Fruit fly (Drosophila melanogaster) whole organism, embryonic: ENCODE data around the gene dgt2.

Experiments used
- Adf1 ChIP-seq: fragments of 200-800 bp; sonication (Bioruptor generic); IDR thresholded peaks from 2 replicates; pipeline ENCODE4 v1.3.6; 2022; ENCODE audit warnings: missing biosample characterization, missing genetic modification characterization
- B-H1 ChIP-seq: fragments of 200-800 bp; sonication (Bioruptor generic); IDR thresholded peaks from 3 replicates; pipeline ENCODE4 v1.3.6; 2022; ENCODE audit warnings: missing biosample characterization, missing genetic modification characterization
- CG10147 ChIP-seq: fragments of 200-800 bp; sonication (Bioruptor generic); optimal IDR thresholded peaks from 2 replicates; lab custom pipeline; 2019; ENCODE audit warnings: missing biosample characterization, mild to moderate bottlenecking, missing genetic modification characterization, moderate library complexity
- CG10321 ChIP-seq: fragments of 200-800 bp; sonication (Bioruptor generic); IDR thresholded peaks from 2 replicates; pipeline ENCODE4 v1.3.6; 2022; ENCODE audit warnings: missing biosample characterization, missing genetic modification characterization
- CG10366 ChIP-seq: fragments of 200-800 bp; sonication (Bioruptor generic); IDR thresholded peaks from 2 replicates; pipeline ENCODE4 v1.3.6; 2022; ENCODE audit warnings: missing biosample characterization, missing genetic modification characterization
- CG11247 ChIP-seq: fragments of 200-800 bp; sonication (Bioruptor generic); IDR thresholded peaks from 2 replicates; pipeline ENCODE4 v1.3.6; 2022; ENCODE audit warnings: missing biosample characterization, missing genetic modification characterization
- CG11723 ChIP-seq: fragments of 200-800 bp; sonication (Bioruptor generic); optimal IDR thresholded peaks from 2 replicates; lab custom pipeline; 2017; ENCODE audit warnings: missing biosample characterization, mild to moderate bottlenecking, missing genetic modification characterization
- CG12155 ChIP-seq: fragments of 200-800 bp; sonication (Bioruptor generic); optimal IDR thresholded peaks from 3 replicates; lab custom pipeline; 2016; ENCODE audit warnings: missing biosample characterization, missing genetic modification characterization
- CG13296 ChIP-seq: fragments of 200-800 bp; sonication (Bioruptor generic); optimal IDR thresholded peaks from 3 replicates; lab custom pipeline; 2018; ENCODE audit warnings: missing biosample characterization, mild to moderate bottlenecking, missing genetic modification characterization
- CG13894 ChIP-seq: fragments of 200-800 bp; sonication (Bioruptor generic); optimal IDR thresholded peaks from 3 replicates; lab custom pipeline; 2018; ENCODE audit warnings: missing biosample characterization, mild to moderate bottlenecking, missing genetic modification characterization, moderate library complexity
- CG17829 ChIP-seq: fragments of 200-800 bp; optimal IDR thresholded peaks from 2 replicates; lab custom pipeline; 2019; ENCODE audit warnings: missing biosample characterization, mild to moderate bottlenecking, missing genetic modification characterization, moderate library complexity
- CG18599 ChIP-seq: fragments of 200-800 bp; sonication (Bioruptor generic); optimal IDR thresholded peaks from 3 replicates; lab custom pipeline; 2017; ENCODE audit warnings: missing biosample characterization, missing genetic modification characterization, mild to moderate bottlenecking, moderate library complexity, missing genetic modification reagents
- CG2116 ChIP-seq: fragments of 200-800 bp; sonication (Bioruptor generic); optimal IDR thresholded peaks from 3 replicates; lab custom pipeline; 2018; ENCODE audit warnings: missing biosample characterization, mild to moderate bottlenecking, missing genetic modification characterization
- CG2199 ChIP-seq: fragments of 200-800 bp; sonication (Bioruptor generic); IDR thresholded peaks from 3 replicates; pipeline ENCODE4 v1.3.6; 2022; ENCODE audit warnings: missing biosample characterization, missing genetic modification characterization
- CG31365 ChIP-seq: fragments of 200-800 bp; sonication (Bioruptor generic); optimal IDR thresholded peaks from 2 replicates; lab custom pipeline; 2018; ENCODE audit warnings: missing biosample characterization, mild to moderate bottlenecking, missing genetic modification characterization
- CG4282 ChIP-seq: fragments of 200-800 bp; sonication (Bioruptor generic); optimal IDR thresholded peaks from 2 replicates; lab custom pipeline; 2016; ENCODE audit warnings: missing biosample characterization, missing genetic modification characterization
- CG5953 ChIP-seq: fragments of 200-800 bp; sonication (Bioruptor generic); IDR thresholded peaks from 2 replicates; pipeline ENCODE4 v1.3.6; 2022; ENCODE audit warnings: missing biosample characterization, missing genetic modification characterization
- CG7372 ChIP-seq: fragments of 200-800 bp; sonication (Bioruptor generic); IDR thresholded peaks from 2 replicates; pipeline ENCODE4 v1.3.6; 2022; ENCODE audit warnings: missing biosample characterization, missing genetic modification characterization
- CG8765 ChIP-seq: fragments of 200-800 bp; sonication (Bioruptor generic); IDR thresholded peaks from 2 replicates; pipeline ENCODE4 v1.3.6; 2022; ENCODE audit warnings: missing biosample characterization, missing genetic modification characterization
- CG9932 ChIP-seq: fragments of 200-800 bp; sonication (Bioruptor generic); IDR thresholded peaks from 2 replicates; pipeline ENCODE4 v1.3.6; 2022; ENCODE audit warnings: missing biosample characterization, missing genetic modification characterization
- Chrac-16 ChIP-seq: fragments of 200-800 bp; sonication (Bioruptor generic); optimal IDR thresholded peaks from 3 replicates; lab custom pipeline; 2016; ENCODE audit warnings: missing biosample characterization, missing genetic modification characterization
- Dp ChIP-seq: fragments of 200-800 bp; sonication (Bioruptor generic); optimal IDR thresholded peaks from 2 replicates; lab custom pipeline; 2018; ENCODE audit warnings: missing biosample characterization, mild to moderate bottlenecking, missing genetic modification characterization, moderate library complexity
- E2f1 ChIP-seq: fragments of 200-800 bp; sonication (Bioruptor generic); IDR thresholded peaks from 2 replicates; pipeline ENCODE4 v1.3.6; 2022; ENCODE audit warnings: missing biosample characterization, missing genetic modification characterization
- Elba2 ChIP-seq: fragments of 200-800 bp; sonication (Bioruptor generic); optimal IDR thresholded peaks from 3 replicates; lab custom pipeline; 2016; ENCODE audit warnings: missing biosample characterization, missing genetic modification characterization
- Jarid2 ChIP-seq: fragments of 200-800 bp; sonication (Bioruptor generic); optimal IDR thresholded peaks from 3 replicates; lab custom pipeline; 2017; ENCODE audit warnings: mild to moderate bottlenecking, missing biosample characterization, missing genetic modification reagents, missing genetic modification characterization
- Kr ChIP-seq: fragments of 200-800 bp; sonication (Bioruptor generic); optimal IDR thresholded peaks from 2 replicates; lab custom pipeline; 2017; ENCODE audit warnings: missing biosample characterization, mild to moderate bottlenecking, missing genetic modification characterization
- Max ChIP-seq: fragments of 200-800 bp; sonication (Bioruptor generic); optimal IDR thresholded peaks from 2 replicates; lab custom pipeline; 2016; ENCODE audit warnings: missing biosample characterization, mild to moderate bottlenecking, missing genetic modification characterization
- NFAT ChIP-seq: fragments of 200-800 bp; sonication (Bioruptor generic); IDR thresholded peaks from 2 replicates; pipeline ENCODE4 v1.3.6; 2022; ENCODE audit warnings: missing biosample characterization, missing genetic modification characterization
- Rx ChIP-seq: fragments of 200-800 bp; sonication (Bioruptor generic); IDR thresholded peaks from 2 replicates; pipeline ENCODE4 v1.3.6; 2022; ENCODE audit warnings: missing biosample characterization, missing genetic modification characterization
- Sox100B ChIP-seq: fragments of 200-800 bp; sonication (Bioruptor generic); optimal IDR thresholded peaks from 3 replicates; lab custom pipeline; 2018; ENCODE audit warnings: missing biosample characterization, mild to moderate bottlenecking, missing genetic modification characterization
- Sry-δ ChIP-seq: fragments of 200-800 bp; sonication (Bioruptor generic); optimal IDR thresholded peaks from 2 replicates; lab custom pipeline; 2016; ENCODE audit warnings: missing biosample characterization, missing genetic modification characterization
- Taf1 ChIP-seq: fragments of 200-800 bp; sonication (Bioruptor generic); IDR thresholded peaks from 2 replicates; pipeline ENCODE4 v1.3.6; 2022; ENCODE audit warnings: missing biosample characterization, missing genetic modification characterization
- bbx ChIP-seq: fragments of 200-800 bp; sonication (Bioruptor generic); IDR thresholded peaks from 2 replicates; pipeline ENCODE4 v1.3.6; 2022; ENCODE audit warnings: missing biosample characterization, missing genetic modification characterization; ENCODE audit not compliant: partially characterized antibody
- cato ChIP-seq: fragments of 200-800 bp; sonication (Bioruptor generic); optimal IDR thresholded peaks from 2 replicates; lab custom pipeline; 2016; ENCODE audit warnings: missing biosample characterization, missing genetic modification characterization, borderline replicate concordance
- croc ChIP-seq: fragments of 200-800 bp; sonication (Bioruptor generic); conservative IDR thresholded peaks from 3 replicates; pipeline ENCODE4 v1.3.6; 2022; ENCODE audit warnings: missing biosample characterization, missing genetic modification characterization
- crol ChIP-seq: fragments of 200-800 bp; sonication (Bioruptor generic); IDR thresholded peaks from 2 replicates; pipeline ENCODE4 v1.3.6; 2022; ENCODE audit warnings: missing biosample characterization, missing genetic modification characterization
- cwo ChIP-seq: fragments of 200-800 bp; sonication (Bioruptor generic); optimal IDR thresholded peaks from 3 replicates; lab custom pipeline; 2017; ENCODE audit warnings: missing biosample characterization, missing genetic modification characterization, mild to moderate bottlenecking, moderate library complexity, missing genetic modification reagents
- dati ChIP-seq: fragments of 200-800 bp; sonication (Bioruptor generic); IDR thresholded peaks from 2 replicates; pipeline ENCODE4 v1.3.6; 2022; ENCODE audit warnings: missing biosample characterization, missing genetic modification characterization
- dmrt99B ChIP-seq: fragments of 200-800 bp; sonication (Bioruptor generic); optimal IDR thresholded peaks from 2 replicates; lab custom pipeline; 2018; ENCODE audit warnings: missing biosample characterization, mild to moderate bottlenecking, missing genetic modification characterization, moderate library complexity
- hkb ChIP-seq, 2 experiments: fragments of 200-800 bp in 1 of 2; fragments of >200 bp in 1 of 2; sonication (Bioruptor generic) in 1 of 2; IDR thresholded peaks in 1 of 2; optimal IDR thresholded peaks in 1 of 2; 2 replicates each; pipeline versions ENCODE4 v1.3.6 to Lab custom; 2017 to 2022; ENCODE audit warnings: missing biosample characterization in 1 of 2, missing genetic modification characterization in 1 of 2
- lbe ChIP-seq: fragments of 200-800 bp; sonication (Bioruptor generic); optimal IDR thresholded peaks from 2 replicates; lab custom pipeline; 2016; ENCODE audit warnings: missing biosample characterization, mild to moderate bottlenecking, missing genetic modification characterization
- prd ChIP-seq, 3 experiments: fragments of >200 bp in 2 of 3; fragments of 200-800 bp in 1 of 3; sonication (Bioruptor generic) in 1 of 3; optimal IDR thresholded peaks in 2 of 3; IDR thresholded peaks in 1 of 3; 2 replicates in 2 of 3; 3 replicates in 1 of 3; pipeline versions ENCODE4 v1.3.6 to Lab custom; 2017 to 2022; ENCODE audit warnings: missing biosample characterization in 1 of 3, missing genetic modification characterization in 1 of 3
- sc ChIP-seq, 3 experiments: fragments of >200 bp in 2 of 3; fragments of 200-800 bp in 1 of 3; sonication (Bioruptor generic) in 1 of 3; optimal IDR thresholded peaks; 2 replicates in 2 of 3; 3 replicates in 1 of 3; lab custom pipeline; 2017; ENCODE audit warnings: mild to moderate bottlenecking in 1 of 3, missing biosample characterization in 1 of 3, missing genetic modification characterization in 1 of 3, missing genetic modification reagents in 1 of 3
- sens ChIP-seq: fragments of 200-800 bp; sonication (Bioruptor generic); peaks from one replicate; lab custom pipeline; 2016; ENCODE audit warnings: missing biosample characterization, missing genetic modification characterization
- sna ChIP-seq: fragments of 200-800 bp; sonication (Bioruptor generic); IDR thresholded peaks from 2 replicates; pipeline ENCODE4 v1.3.6; 2022; ENCODE audit warnings: missing biosample characterization, missing genetic modification characterization; ENCODE audit not compliant: partially characterized antibody
- sug ChIP-seq: fragments of 200-800 bp; optimal IDR thresholded peaks from 2 replicates; lab custom pipeline; 2019; ENCODE audit warnings: missing biosample characterization, mild to moderate bottlenecking, missing genetic modification characterization, moderate library complexity
- toy ChIP-seq: fragments of 200-800 bp; sonication (Bioruptor generic); IDR thresholded peaks from 2 replicates; pipeline ENCODE4 v1.3.6; 2022; ENCODE audit warnings: missing biosample characterization, missing genetic modification characterization
- tx ChIP-seq: fragments of 200-800 bp; sonication (Bioruptor generic); optimal IDR thresholded peaks from 2 replicates; lab custom pipeline; 2016; ENCODE audit warnings: missing biosample characterization, missing genetic modification characterization

Gene dgt2

dm6 chr2L:12006397-12007330 is 16.9 kb downstream of the dgt2 start (continued):
- TF ChIP-seq CG12155 (GFP tag; lab: Kevin White, UChicago) (peak; percentile 90), CG7372 (GFP tag; lab: Robert Waterston, UW) (no peak), CG10366 (GFP tag; lab: Robert Waterston, UW) (no peak), Max (GFP tag; lab: Kevin White, UChicago) (peak; percentile 90), CG10321 (GFP tag; lab: Robert Waterston, UW) (no peak), toy (no peak), CG13296 (GFP tag; lab: Kevin White, UChicago) (peak; percentile 98), CG18599 (peak; percentile 96), dmrt99B (tag; lab: Kevin White, UChicago) (peak; percentile 96), E2f1 (GFP tag; lab: Robert Waterston, UW) (no peak), Dp (no peak), Adf1 (GFP tag; lab: Robert Waterston, UW) (no peak), sens (GFP tag; lab: Kevin White, UChicago) (peak; percentile 92), CG17829 (peak; percentile 97), cwo (GFP tag; lab: Kevin White, UChicago) (peak; percentile 86), B-H1 (no peak), bbx (no peak), Sry-δ (no peak), tx (GFP tag; lab: Kevin White, UChicago) (peak; percentile 55), crol (GFP tag; lab: Robert Waterston, UW) (no peak), sna (GFP tag; lab: Robert Waterston, UW) (no peak), CG8765 (GFP tag; lab: Robert Waterston, UW) (no peak), Kr (GFP tag; lab: Kevin White, UChicago) (no peak), CG11723 (GFP tag; lab: Kevin White, UChicago) (peak; percentile 86), Jarid2 (GFP tag; lab: Kevin White, UChicago) (peak; percentile 79), croc (GFP tag; lab: Robert Waterston, UW) (peak; percentile 92), CG11247 (GFP tag; lab: Robert Waterston, UW) (no peak), Elba2 (GFP tag; lab: Kevin White, UChicago) (no peak), sug (tag; lab: Kevin White, UChicago) (peak; percentile 92), CG4282 (GFP tag; lab: Kevin White, UChicago) (no peak), Chrac-16 (GFP tag; lab: Kevin White, UChicago) (peak; percentile 90), sc (optimal IDR thresholded peaks at IDR 0.05; lab: Kevin White, UChicago) (no peak), sc (GFP tag; optimal IDR thresholded peaks at IDR 0.05; lab: Kevin White, UChicago) (peak; percentile 92), Rx (no peak), CG31365 (tag; lab: Kevin White, UChicago) (no peak), CG5953 (GFP tag; lab: Robert Waterston, UW) (no peak), hkb (optimal IDR thresholded peaks at IDR 0.05; lab: Kevin White, UChicago) (no peak), hkb (GFP tag; IDR thresholded peaks at IDR 0.05; lab: Robert Waterston, UW) (no peak), CG2199 (GFP tag; lab: Robert Waterston, UW) (no peak), CG2116 (GFP tag; lab: Kevin White, UChicago) (peak; percentile 72), CG9932 (GFP tag; lab: Robert Waterston, UW) (no peak), CG10147 (GFP tag; lab: Kevin White, UChicago) (peak; percentile 95), cato (GFP tag; lab: Kevin White, UChicago) (peak; percentile 90), lbe (GFP tag; lab: Kevin White, UChicago) (peak; percentile 73), Sox100B (GFP tag; lab: Kevin White, UChicago) (peak; percentile 99), prd (optimal IDR thresholded peaks at IDR 0.05; lab: Kevin White, UChicago) (no peak), prd (GFP tag; IDR thresholded peaks at IDR 0.05; lab: Robert Waterston, UW) (no peak), dati (GFP tag; lab: Robert Waterston, UW) (no peak), CG13894 (peak; percentile 45), Taf1 (GFP tag; lab: Robert Waterston, UW) (no peak), NFAT (no peak)
